Fruit fly (Drosophila melanogaster) whole organism, embryonic: ENCODE measurements around the gene Syx13.

Source experiments
- Antp ChIP-seq: fragments of 200-800 bp; sonication (Bioruptor generic); optimal IDR thresholded peaks from 3 replicates; lab custom pipeline; 2016; ENCODE audit warnings: missing biosample characterization, missing genetic modification characterization
- CG1024 ChIP-seq: fragments of 200-800 bp; sonication (Bioruptor generic); IDR thresholded peaks from 2 replicates; pipeline ENCODE4 v1.3.6; 2022; ENCODE audit warnings: missing biosample characterization, missing genetic modification characterization
- CG12219 ChIP-seq: fragments of 200-800 bp; sonication (Bioruptor generic); optimal IDR thresholded peaks from 3 replicates; lab custom pipeline; 2018; ENCODE audit warnings: missing biosample characterization, mild to moderate bottlenecking, missing genetic modification characterization
- CG13775 ChIP-seq: fragments of 200-800 bp; sonication (Bioruptor generic); optimal IDR thresholded peaks from 3 replicates; lab custom pipeline; 2017; ENCODE audit warnings: missing biosample characterization, mild to moderate bottlenecking, missing genetic modification characterization
- CG15696 ChIP-seq: fragments of 200-800 bp; sonication (Bioruptor generic); optimal IDR thresholded peaks from 2 replicates; lab custom pipeline; 2019; ENCODE audit warnings: missing biosample characterization, mild to moderate bottlenecking, missing genetic modification characterization, moderate library complexity
- CG16815 ChIP-seq: fragments of 200-800 bp; sonication (Bioruptor generic); optimal IDR thresholded peaks from 3 replicates; lab custom pipeline; 2017; ENCODE audit warnings: missing biosample characterization, mild to moderate bottlenecking, missing genetic modification characterization
- CG17186 ChIP-seq: fragments of 200-800 bp; sonication (Bioruptor generic); optimal IDR thresholded peaks from 3 replicates; lab custom pipeline; 2017; ENCODE audit warnings: missing biosample characterization, missing genetic modification reagents, missing genetic modification characterization
- CG17568 ChIP-seq: fragments of 200-800 bp; sonication (Bioruptor generic); optimal IDR thresholded peaks from 2 replicates; lab custom pipeline; 2018; ENCODE audit warnings: missing biosample characterization, mild to moderate bottlenecking, missing genetic modification characterization, moderate library complexity
- CG17829 ChIP-seq: fragments of 200-800 bp; optimal IDR thresholded peaks from 2 replicates; lab custom pipeline; 2019; ENCODE audit warnings: missing biosample characterization, mild to moderate bottlenecking, missing genetic modification characterization, moderate library complexity
- CG1832 ChIP-seq: fragments of 200-800 bp; sonication (Bioruptor generic); optimal IDR thresholded peaks from 2 replicates; lab custom pipeline; 2017; ENCODE audit warnings: missing biosample characterization, mild to moderate bottlenecking, missing genetic modification characterization, inconsistent platforms
- CG30431 ChIP-seq: fragments of 200-800 bp; sonication (Bioruptor generic); optimal IDR thresholded peaks from 2 replicates; lab custom pipeline; 2017; ENCODE audit warnings: missing biosample characterization, missing genetic modification characterization
- CG3065 ChIP-seq: fragments of 200-800 bp; sonication (Bioruptor generic); optimal IDR thresholded peaks from 2 replicates; lab custom pipeline; 2016; ENCODE audit warnings: missing biosample characterization, missing genetic modification characterization
- CG3838 ChIP-seq: fragments of 200-800 bp; sonication (Bioruptor generic); optimal IDR thresholded peaks from 3 replicates; lab custom pipeline; 2016; ENCODE audit warnings: missing biosample characterization, missing genetic modification characterization
- CG42726 ChIP-seq: fragments of 200-800 bp; sonication (Bioruptor generic); IDR thresholded peaks from 2 replicates; pipeline ENCODE4 v1.3.6; 2022; ENCODE audit warnings: missing biosample characterization, missing genetic modification characterization; ENCODE audit not compliant: partially characterized antibody
- CG4707 ChIP-seq: fragments of 200-800 bp; sonication (Bioruptor generic); optimal IDR thresholded peaks from 2 replicates; lab custom pipeline; 2018; ENCODE audit warnings: missing biosample characterization, mild to moderate bottlenecking, missing genetic modification characterization, moderate library complexity
- CG6683 ChIP-seq: fragments of 200-800 bp; sonication (Bioruptor generic); optimal IDR thresholded peaks from 2 replicates; lab custom pipeline; 2017; ENCODE audit warnings: missing biosample characterization, mild to moderate bottlenecking, missing genetic modification characterization, missing genetic modification reagents
- CG7556 ChIP-seq: fragments of 200-800 bp; sonication (Bioruptor generic); optimal IDR thresholded peaks from 2 replicates; lab custom pipeline; 2017; ENCODE audit warnings: missing biosample characterization, mild to moderate bottlenecking, missing genetic modification characterization
- CG9797 ChIP-seq: fragments of 200-800 bp; sonication (Bioruptor generic); optimal IDR thresholded peaks from 3 replicates; lab custom pipeline; 2018; ENCODE audit warnings: missing biosample characterization, mild to moderate bottlenecking, missing genetic modification characterization
- CrebB ChIP-seq: fragments of 200-800 bp; sonication (Bioruptor generic); optimal IDR thresholded peaks from 3 replicates; lab custom pipeline; 2018; ENCODE audit warnings: missing biosample characterization, mild to moderate bottlenecking, missing genetic modification characterization
- D19A ChIP-seq: fragments of 200-800 bp; optimal IDR thresholded peaks from 3 replicates; lab custom pipeline; 2019; ENCODE audit warnings: missing biosample characterization, mild to moderate bottlenecking, missing genetic modification characterization, moderate library complexity
- Dip2 ChIP-seq: fragments of 200-800 bp; sonication (Bioruptor generic); IDR thresholded peaks from 2 replicates; pipeline ENCODE4 v1.3.6; 2022; ENCODE audit warnings: missing biosample characterization, missing genetic modification characterization
- Eip74EF ChIP-seq, 2 experiments: fragments of 200-800 bp in 1 of 2; fragments of >200 bp in 1 of 2; sonication (Bioruptor generic) in 1 of 2; optimal IDR thresholded peaks; 2 replicates each; lab custom pipeline; 2017 to 2019; ENCODE audit warnings: missing biosample characterization in 2 of 2, missing genetic modification characterization in 2 of 2, mild to moderate bottlenecking in 1 of 2, moderate library complexity in 1 of 2
- Fer3 ChIP-seq: fragments of 200-800 bp; sonication (Bioruptor generic); optimal IDR thresholded peaks from 2 replicates; lab custom pipeline; 2018; ENCODE audit warnings: missing biosample characterization, mild to moderate bottlenecking, missing genetic modification characterization, moderate library complexity
- Gug ChIP-seq: fragments of 200-800 bp; sonication (Bioruptor generic); IDR thresholded peaks from 4 replicates; pipeline ENCODE4 v1.3.6; 2022; ENCODE audit warnings: missing biosample characterization, missing genetic modification characterization
- H2.0 ChIP-seq: fragments of 200-800 bp; sonication (Bioruptor generic); IDR thresholded peaks from 2 replicates; pipeline ENCODE4 v1.3.6; 2022; ENCODE audit warnings: missing biosample characterization, missing genetic modification characterization
- HLH4C ChIP-seq: fragments of 200-800 bp; sonication (Bioruptor generic); IDR thresholded peaks from 3 replicates; pipeline ENCODE4 v1.3.6; 2022; ENCODE audit warnings: missing biosample characterization, missing genetic modification characterization; ENCODE audit not compliant: partially characterized antibody
- Med ChIP-seq: fragments of 200-800 bp; sonication (Bioruptor generic); peaks from one replicate; lab custom pipeline; 2016; ENCODE audit warnings: missing biosample characterization, missing genetic modification characterization, mild to moderate bottlenecking, inconsistent platforms, moderate library complexity
- NC2β ChIP-seq: fragments of 200-800 bp; sonication (Bioruptor generic); optimal IDR thresholded peaks from 2 replicates; lab custom pipeline; 2016; ENCODE audit warnings: missing biosample characterization, missing genetic modification characterization
- NK7.1 ChIP-seq: fragments of 200-800 bp; sonication (Bioruptor generic); optimal IDR thresholded peaks from 3 replicates; lab custom pipeline; 2016; ENCODE audit warnings: missing biosample characterization, missing genetic modification characterization
- Oli ChIP-seq: fragments of 200-800 bp; sonication (Bioruptor generic); optimal IDR thresholded peaks from 2 replicates; lab custom pipeline; 2018; ENCODE audit warnings: missing biosample characterization, mild to moderate bottlenecking, missing genetic modification characterization, moderate library complexity
- Xbp1 ChIP-seq: fragments of 200-800 bp; sonication (Bioruptor generic); optimal IDR thresholded peaks from 3 replicates; lab custom pipeline; 2016; ENCODE audit warnings: missing biosample characterization, mild to moderate bottlenecking, missing genetic modification characterization
- bcd ChIP-seq: fragments of 200-800 bp; sonication (Bioruptor generic); optimal IDR thresholded peaks from 2 replicates; lab custom pipeline; 2017; ENCODE audit warnings: missing biosample characterization, mild to moderate bottlenecking, missing genetic modification characterization
- cad ChIP-seq: fragments of >200 bp; optimal IDR thresholded peaks from 2 replicates; lab custom pipeline; 2017; ENCODE audit warnings: missing biosample characterization, missing genetic modification characterization
- crol ChIP-seq: fragments of 200-800 bp; sonication (Bioruptor generic); IDR thresholded peaks from 2 replicates; pipeline ENCODE4 v1.3.6; 2022; ENCODE audit warnings: missing biosample characterization, missing genetic modification characterization
- crp ChIP-seq, 2 experiments: fragments of 200-800 bp; sonication (Bioruptor generic); optimal IDR thresholded peaks; 2 replicates in 1 of 2; 3 replicates in 1 of 2; lab custom pipeline; 2017; ENCODE audit warnings: missing biosample characterization in 2 of 2, missing genetic modification characterization in 2 of 2, mild to moderate bottlenecking in 1 of 2, moderate library complexity in 1 of 2
- ems ChIP-seq: fragments of 200-800 bp; sonication (Bioruptor generic); optimal IDR thresholded peaks from 3 replicates; lab custom pipeline; 2016; ENCODE audit warnings: missing biosample characterization, missing genetic modification characterization
- fd64A ChIP-seq: fragments of 200-800 bp; sonication (Bioruptor generic); optimal IDR thresholded peaks from 3 replicates; lab custom pipeline; 2018; ENCODE audit warnings: missing biosample characterization, mild to moderate bottlenecking, missing genetic modification characterization
- grn ChIP-seq: fragments of 200-800 bp; sonication (Bioruptor generic); optimal IDR thresholded peaks from 3 replicates; lab custom pipeline; 2017; ENCODE audit warnings: missing biosample characterization, missing genetic modification characterization
- ham ChIP-seq: fragments of 200-800 bp; sonication (Bioruptor generic); IDR thresholded peaks from 2 replicates; pipeline ENCODE4 v1.3.6; 2022; ENCODE audit warnings: missing biosample characterization, missing genetic modification characterization
- her ChIP-seq: fragments of 200-800 bp; sonication (Bioruptor generic); optimal IDR thresholded peaks from 2 replicates; lab custom pipeline; 2016; ENCODE audit warnings: missing biosample characterization, missing genetic modification characterization
- insv ChIP-seq, 2 experiments: fragments of 200-800 bp; sonication (Bioruptor generic); optimal IDR thresholded peaks; 3 replicates each; lab custom pipeline; 2016 to 2018; ENCODE audit warnings: missing biosample characterization in 2 of 2, missing genetic modification characterization in 2 of 2
- kah ChIP-seq: fragments of 200-800 bp; sonication (Bioruptor generic); optimal IDR thresholded peaks from 2 replicates; lab custom pipeline; 2018; ENCODE audit warnings: missing biosample characterization, mild to moderate bottlenecking, missing genetic modification characterization
- knrl ChIP-seq: fragments of 200-800 bp; sonication (Bioruptor generic); IDR thresholded peaks from 3 replicates; pipeline ENCODE4 v1.3.6; 2022; ENCODE audit warnings: missing biosample characterization, missing genetic modification characterization; ENCODE audit not compliant: partially characterized antibody
- mirr ChIP-seq: fragments of 200-800 bp; sonication (Bioruptor generic); optimal IDR thresholded peaks from 3 replicates; lab custom pipeline; 2018; ENCODE audit warnings: missing biosample characterization, mild to moderate bottlenecking, missing genetic modification characterization
- nmo ChIP-seq: fragments of 200-800 bp; sonication (Bioruptor generic); optimal IDR thresholded peaks from 2 replicates; lab custom pipeline; 2018; ENCODE audit warnings: missing biosample characterization, mild to moderate bottlenecking, missing genetic modification characterization, moderate library complexity
- pb ChIP-seq: fragments of 200-800 bp; sonication (Bioruptor generic); optimal IDR thresholded peaks from 3 replicates; lab custom pipeline; 2016; ENCODE audit warnings: missing biosample characterization, missing genetic modification characterization
- pnt ChIP-seq: fragments of 200-800 bp; sonication (Bioruptor generic); optimal IDR thresholded peaks from 3 replicates; lab custom pipeline; 2016; ENCODE audit warnings: missing biosample characterization, missing genetic modification characterization
- sqz ChIP-seq: fragments of 200-800 bp; sonication (Bioruptor generic); optimal IDR thresholded peaks from 3 replicates; lab custom pipeline; 2018; ENCODE audit warnings: missing biosample characterization, mild to moderate bottlenecking, missing genetic modification characterization
- tio ChIP-seq: fragments of 200-800 bp; sonication (Bioruptor generic); optimal IDR thresholded peaks from 2 replicates; lab custom pipeline; 2017; ENCODE audit warnings: missing biosample characterization, missing genetic modification characterization, inconsistent platforms
- tll ChIP-seq, 2 experiments: fragments of 200-800 bp in 1 of 2; fragments of >200 bp in 1 of 2; sonication (Bioruptor generic) in 1 of 2; optimal IDR thresholded peaks; 2 replicates each; lab custom pipeline; 2017 to 2019; ENCODE audit warnings: missing biosample characterization in 2 of 2, missing genetic modification characterization in 2 of 2, mild to moderate bottlenecking in 1 of 2, moderate library complexity in 1 of 2
- z ChIP-seq: fragments of 200-800 bp; sonication (Bioruptor generic); IDR thresholded peaks from 3 replicates; pipeline ENCODE4 v1.3.6; 2022; ENCODE audit warnings: missing biosample characterization, missing genetic modification characterization

The Syx13 gene

DNA sequence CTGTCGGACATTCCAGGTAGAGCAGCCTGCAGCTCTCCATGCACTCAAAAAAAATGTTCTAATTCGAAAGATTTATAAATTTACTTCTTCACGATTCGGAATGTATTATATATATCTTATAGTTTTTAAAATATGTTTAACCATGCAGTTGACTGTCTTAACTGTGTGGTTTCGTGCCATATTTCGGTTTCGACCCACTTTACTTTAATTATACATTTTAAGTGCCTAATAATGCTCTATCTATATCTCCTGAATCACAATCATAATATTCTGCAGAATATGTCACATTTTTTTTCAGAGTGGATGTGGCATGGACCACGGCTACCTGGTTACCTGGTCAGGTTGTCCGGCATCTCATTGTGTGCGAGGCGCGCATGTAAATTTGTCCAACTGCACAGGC lies 5.4 kb downstream of the Syx13 start (continued):
- TF ChIP-seq CG1832 (no peak), kah (GFP tag; lab: Kevin White, UChicago) (no peak), ham (GFP tag; lab: Robert Waterston, UW) (no peak), D19A (tag; lab: Kevin White, UChicago) (peak; percentile 15), CG4707 (GFP tag; lab: Kevin White, UChicago) (no peak), NK7.1 (GFP tag; lab: Kevin White, UChicago) (no peak), CG6683 (GFP tag; lab: Kevin White, UChicago) (no peak), insv (GFP tag; optimal IDR thresholded peaks at IDR 0.05; lab: Kevin White, UChicago) (no peak), Eip74EF (GFP tag; optimal IDR thresholded peaks at IDR 0.05; lab: Kevin White, UChicago) (no peak), Dip2 (GFP tag; lab: Robert Waterston, UW) (no peak), CG15696 (tag; lab: Kevin White, UChicago) (peak; percentile 84), her (GFP tag; lab: Kevin White, UChicago) (no peak), knrl (GFP tag; lab: Robert Waterston, UW) (no peak), pnt (no peak), crol (GFP tag; lab: Robert Waterston, UW) (no peak), crp (GFP tag; optimal IDR thresholded peaks at IDR 0.05; lab: Kevin White, UChicago) (no peak), Xbp1 (no peak), tll (GFP tag; optimal IDR thresholded peaks at IDR 0.05; lab: Kevin White, UChicago) (peak in 1 of 2 experiments; percentile 65), Gug (GFP tag; lab: Robert Waterston, UW) (no peak), CG16815 (GFP tag; lab: Kevin White, UChicago) (no peak), sqz (GFP tag; lab: Kevin White, UChicago) (no peak), CG17568 (GFP tag; lab: Kevin White, UChicago) (no peak), CG1024 (GFP tag; lab: Robert Waterston, UW) (no peak), CrebB (tag; lab: Kevin White, UChicago) (no peak), pb (GFP tag; lab: Kevin White, UChicago) (no peak), NC2β (no peak), Med (GFP tag; lab: Kevin White, UChicago) (no peak), z (GFP tag; lab: Robert Waterston, UW) (no peak), Antp (no peak), tio (GFP tag; lab: Kevin White, UChicago) (no peak), CG17829 (tag; lab: Kevin White, UChicago) (peak; percentile 35), ems (GFP tag; lab: Kevin White, UChicago) (no peak), grn (GFP tag; lab: Kevin White, UChicago) (no peak), CG13775 (GFP tag; lab: Kevin White, UChicago) (no peak), CG42726 (no peak), mirr (GFP tag; lab: Kevin White, UChicago) (no peak), HLH4C (GFP tag; lab: Robert Waterston, UW) (no peak), CG17186 (GFP tag; lab: Kevin White, UChicago) (no peak), Fer3 (tag; lab: Kevin White, UChicago) (no peak), nmo (GFP tag; lab: Kevin White, UChicago) (peak; percentile 30), CG7556 (GFP tag; lab: Kevin White, UChicago) (peak; percentile 20), CG3838 (GFP tag; lab: Kevin White, UChicago) (no peak), CG12219 (GFP tag; lab: Kevin White, UChicago) (no peak), fd64A (GFP tag; lab: Kevin White, UChicago) (no peak), CG9797 (no peak), Oli (tag; lab: Kevin White, UChicago) (no peak), H2.0 (no peak), bcd (no peak), CG3065 (no peak), CG30431 (GFP tag; lab: Kevin White, UChicago) (no peak), cad (no peak)
